Worm (Caenorhabditis elegans) whole organism, young adult: Measurements from ENCODE around the gene F43C11.12.

Experiments
- F33H1.4 ChIP-seq: fragments of 200-800 bp; sonication (Bioruptor generic); IDR thresholded peaks from 2 replicates; pipeline ENCODE4 v1.3.6; 2022; ENCODE audit warnings: missing genetic modification reagents, missing genetic modification characterization, missing compliant biosample characterization
- ceh-91 ChIP-seq: fragments of 200-800 bp; sonication (Bioruptor generic); IDR thresholded peaks from 2 replicates; pipeline ENCODE4 v1.3.6; 2022; ENCODE audit warnings: missing genetic modification reagents, missing genetic modification characterization, missing compliant biosample characterization
- pbrm-1 ChIP-seq: fragments of 200-800 bp; sonication (Bioruptor generic); IDR thresholded peaks from 2 replicates; pipeline ENCODE4 v1.3.6; 2022; ENCODE audit warnings: missing genetic modification reagents, missing genetic modification characterization, missing compliant biosample characterization
- unc-130 ChIP-seq: sonication (generic microtip); optimal IDR thresholded peaks from 2 replicates; lab custom pipeline; 2016; ENCODE audit warnings: missing genetic modification reagents, missing genetic modification characterization, missing compliant biosample characterization
- unc-62 ChIP-seq: fragments of 150-350 bp; optimal IDR thresholded peaks from 2 replicates; lab custom pipeline; 2014; ENCODE audit warnings: missing biosample characterization, missing genetic modification reagents, missing genetic modification characterization

- TF ChIP-seq unc-130 (GFP tag; lab: Kevin White, UChicago) (no peak), unc-62 (GFP tag; lab: Kevin White, UChicago) (no peak), ceh-91 (GFP tag; lab: Robert Waterston, UW) (no peak), F33H1.4 (GFP tag; lab: Robert Waterston, UW) (no peak), pbrm-1 (no peak)
Measured at ce11 chrII:2411555-2411954, 45.0 kb upstream of the F43C11.12 start.
